Worm (Caenorhabditis elegans): Measurements from ENCODE around the gene die-1.
A peak's percentile ranks its signal among the peaks of the same experiment; 100 is the strongest.

die-1 gene

ce11 chrII:10035425-10035824, 32.3 kb downstream of the die-1 start:
- TF ChIP-seq sup-37 (GFP tag; optimal IDR thresholded peaks at IDR 0.05) (no peak), nhr-19 (GFP tag; conservative IDR thresholded peaks at IDR 0.05) (no peak), efl-1 (optimal IDR thresholded peaks at IDR 0.05) (no peak), efl-1 (GFP tag; optimal IDR thresholded peaks at IDR 0.05 in 1 of 2) (peak in 1 of 2 experiments; percentile 28), jun-1 (tag; optimal IDR thresholded peaks at IDR 0.05) (no peak), snu-23 (GFP tag; optimal IDR thresholded peaks at IDR 0.05) (no peak)

- peak in 1 of 2 experiments; percentile 28 for TF ChIP-seq lsy-2 (tag; optimal IDR thresholded peaks at IDR 0.05)
- TF ChIP-seq nhr-71 (tag; optimal IDR thresholded peaks at IDR 0.05), result peak; percentile 16
- peak; percentile 15 for TF ChIP-seq nhr-47 (tag; optimal IDR thresholded peaks at IDR 0.05)
- peak in 1 of 2 experiments; percentile 4 for TF ChIP-seq efl-1 (optimal IDR thresholded peaks at IDR 0.05)
- TF ChIP-seq efl-1 (GFP tag; optimal IDR thresholded peaks at IDR 0.05 in 1 of 2), result peak in 1 of 2 experiments; percentile 87
- TF ChIP-seq mab-9 (GFP tag; IDR thresholded peaks at IDR 0.05), result 0 out of 2 replicates have a peak, but pooled peaks have one; percentile 15
- TF ChIP-seq isw-1 (GFP tag; IDR thresholded peaks at IDR 0.05), result peak; percentile 77
- peak; percentile 63 for TF ChIP-seq grh-1 (GFP tag; IDR thresholded peaks at IDR 0.05)
- peak; percentile 81 for TF ChIP-seq nhr-19 (GFP tag; conservative IDR thresholded peaks at IDR 0.05)
- peak; percentile 8 for TF ChIP-seq C16A3.4 (tag; optimal IDR thresholded peaks at IDR 0.05)
- peak; percentile 70 for TF ChIP-seq ceh-88 (GFP tag; IDR thresholded peaks at IDR 0.05)
- TF ChIP-seq dpl-1 (GFP tag; optimal IDR thresholded peaks at IDR 0.05), result peak in 1 of 3 experiments; percentile 17
- peak; percentile 16; the same call in 1 of the 2 replicates for TF ChIP-seq unc-98 (GFP tag; IDR thresholded peaks at IDR 0.05)
These were observed 32.9 kb downstream of the die-1 start for ce11 chrII:10034769-10035168.

ce11 chrII:10033163-10033871, 34.4 kb downstream of the die-1 start, which contains the start of gene mtcu-2:
mtcu-2 (minus strand) TSS chrII:10033213.
- TF ChIP-seq egl-27 (tag; optimal IDR thresholded peaks at IDR 0.05), result peak in 1 of 2 experiments; percentile 2
- peak; percentile 12 for TF ChIP-seq fkh-4 (tag; optimal IDR thresholded peaks at IDR 0.05; ENCODE audit: borderline replicate concordance)
- peak; percentile 76 for TF ChIP-seq mep-1 (tag; optimal IDR thresholded peaks at IDR 0.05)
- peak in 1 of 2 experiments; percentile 45 for TF ChIP-seq mdl-1 (tag; optimal IDR thresholded peaks at IDR 0.05)
- peak in 1 of 2 experiments; percentile 83 for TF ChIP-seq ztf-11 (tag; optimal IDR thresholded peaks at IDR 0.05)
- peak; percentile 24 for TF ChIP-seq nhr-237 (tag; optimal IDR thresholded peaks at IDR 0.05)
- TF ChIP-seq lsy-2 (tag; optimal IDR thresholded peaks at IDR 0.05), result peak; percentile 74 to 88
- peak; percentile 87 for TF ChIP-seq swsn-7 (tag; optimal IDR thresholded peaks at IDR 0.05)
- peak; percentile 0 for TF ChIP-seq elt-2 (tag; optimal IDR thresholded peaks at IDR 0.05)
- peak; percentile 62 for TF ChIP-seq irx-1 (tag; optimal IDR thresholded peaks at IDR 0.05)
- TF ChIP-seq nhr-77 (tag; optimal IDR thresholded peaks at IDR 0.05), result peak; percentile 60
- TF ChIP-seq ceh-88 (GFP tag; IDR thresholded peaks at IDR 0.05), result peak; percentile 98
- peak; percentile 5 for TF ChIP-seq ztf-4 (tag; optimal IDR thresholded peaks at IDR 0.05)
- TF ChIP-seq lir-3 (tag; optimal IDR thresholded peaks at IDR 0.05; ENCODE audit: poor library complexity), result peak; percentile 79
- TF ChIP-seq skn-1 (tag; optimal IDR thresholded peaks at IDR 0.05), result peak; percentile 38
- TF ChIP-seq fkh-8 (tag; optimal IDR thresholded peaks at IDR 0.05), result peak; percentile 79
- TF ChIP-seq unc-98 (GFP tag; IDR thresholded peaks at IDR 0.05), result peak; percentile 90
- TF ChIP-seq xbp-1 (tag; optimal IDR thresholded peaks at IDR 0.05), result peak; percentile 84
- peak; percentile 98 for TF ChIP-seq grh-1 (GFP tag; IDR thresholded peaks at IDR 0.05)
- TF ChIP-seq efl-1 (optimal IDR thresholded peaks at IDR 0.05), result peak; percentile 80 to 81
- peak; percentile 71 to 97 for TF ChIP-seq efl-1 (GFP tag; optimal IDR thresholded peaks at IDR 0.05 in 1 of 2)
- peak; percentile 27 for TF ChIP-seq ceh-90 (tag; optimal IDR thresholded peaks at IDR 0.05)
- peak; percentile 59 for TF ChIP-seq blmp-1 (tag; optimal IDR thresholded peaks at IDR 0.05)
- TF ChIP-seq rnt-1 (tag; optimal IDR thresholded peaks at IDR 0.05), result peak; percentile 91
- peak; percentile 84 for TF ChIP-seq nhr-90 (tag; optimal IDR thresholded peaks at IDR 0.05; ENCODE audit: poor library complexity)
- TF ChIP-seq mab-9 (GFP tag; IDR thresholded peaks at IDR 0.05), result peak; percentile 97
- TF ChIP-seq unc-130 (tag; optimal IDR thresholded peaks at IDR 0.05), result peak; percentile 53
- peak; percentile 64 for TF ChIP-seq nhr-11 (tag; optimal IDR thresholded peaks at IDR 0.05)
- TF ChIP-seq pax-3 (tag; optimal IDR thresholded peaks at IDR 0.05), result peak; percentile 81
- TF ChIP-seq lin-35 (GFP tag; optimal IDR thresholded peaks at IDR 0.05), result peak; percentile 74 to 84
- TF ChIP-seq snu-23 (GFP tag; optimal IDR thresholded peaks at IDR 0.05), result peak; percentile 79
- peak; percentile 6 for TF ChIP-seq fos-1 (tag; optimal IDR thresholded peaks at IDR 0.05)
- peak; percentile 80 for TF ChIP-seq C16A3.4 (tag; optimal IDR thresholded peaks at IDR 0.05)
- peak; percentile 85 for TF ChIP-seq lin-15B (tag; optimal IDR thresholded peaks at IDR 0.05)
- TF ChIP-seq nhr-47 (tag; optimal IDR thresholded peaks at IDR 0.05), result peak; percentile 90
- TF ChIP-seq vab-15 (tag; optimal IDR thresholded peaks at IDR 0.05), result peak; percentile 57
- TF ChIP-seq lin-39 (tag; optimal IDR thresholded peaks at IDR 0.05), result peak; percentile 39
- TF ChIP-seq ceh-8 (GFP tag; optimal IDR thresholded peaks at IDR 0.05), result peak; percentile 10
- TF ChIP-seq isw-1 (GFP tag; IDR thresholded peaks at IDR 0.05), result peak; percentile 99

Measured in whole organism, L1 larva.